Fruit fly (Drosophila melanogaster) whole organism, embryonic: ENCODE data around the gene Cka.

Experiments used
- Abd-B ChIP-seq: fragments of 200-800 bp; sonication (Bioruptor generic); optimal IDR thresholded peaks from 2 replicates; lab custom pipeline; 2018; ENCODE audit warnings: missing biosample characterization, mild to moderate bottlenecking, missing genetic modification characterization, moderate library complexity
- Asciz ChIP-seq: fragments of 200-800 bp; sonication (Bioruptor generic); optimal IDR thresholded peaks from 2 replicates; lab custom pipeline; 2017; ENCODE audit warnings: missing biosample characterization, mild to moderate bottlenecking, missing genetic modification characterization, missing genetic modification reagents
- B-H1 ChIP-seq: fragments of 200-800 bp; sonication (Bioruptor generic); IDR thresholded peaks from 3 replicates; pipeline ENCODE4 v1.3.6; 2022; ENCODE audit warnings: missing biosample characterization, missing genetic modification characterization
- CG10959 ChIP-seq: fragments of 200-800 bp; sonication (Bioruptor generic); IDR thresholded peaks from 2 replicates; pipeline ENCODE4 v1.3.6; 2022; ENCODE audit warnings: missing biosample characterization, missing genetic modification characterization
- CG1233 ChIP-seq: fragments of 200-800 bp; sonication (Bioruptor generic); optimal IDR thresholded peaks from 4 replicates; lab custom pipeline; 2018; ENCODE audit warnings: missing biosample characterization, mild to moderate bottlenecking, missing genetic modification characterization
- CG14667 ChIP-seq: fragments of 200-800 bp; sonication (Bioruptor generic); IDR thresholded peaks from 2 replicates; pipeline ENCODE4 v1.3.6; 2022; ENCODE audit warnings: missing biosample characterization, missing genetic modification characterization
- CG14710 ChIP-seq: fragments of 200-800 bp; sonication (Bioruptor generic); optimal IDR thresholded peaks from 3 replicates; lab custom pipeline; 2019; ENCODE audit warnings: missing biosample characterization, mild to moderate bottlenecking, missing genetic modification characterization, moderate library complexity
- CG15011 ChIP-seq: fragments of 200-800 bp; sonication (Bioruptor generic); optimal IDR thresholded peaks from 3 replicates; lab custom pipeline; 2018; ENCODE audit warnings: missing biosample characterization, mild to moderate bottlenecking, missing genetic modification characterization
- CG15696 ChIP-seq: fragments of 200-800 bp; sonication (Bioruptor generic); optimal IDR thresholded peaks from 2 replicates; lab custom pipeline; 2019; ENCODE audit warnings: missing biosample characterization, mild to moderate bottlenecking, missing genetic modification characterization, moderate library complexity
- CG17612 ChIP-seq: fragments of 200-800 bp; sonication (Bioruptor generic); IDR thresholded peaks from 2 replicates; pipeline ENCODE4 v1.3.6; 2022; ENCODE audit warnings: missing biosample characterization, missing genetic modification characterization
- CG1792 ChIP-seq: fragments of 200-800 bp; sonication (Bioruptor generic); optimal IDR thresholded peaks from 2 replicates; lab custom pipeline; 2016; ENCODE audit warnings: missing biosample characterization, missing genetic modification characterization
- CG18011 ChIP-seq: fragments of 200-800 bp; sonication (Bioruptor generic); optimal IDR thresholded peaks from 2 replicates; lab custom pipeline; 2017; ENCODE audit warnings: missing biosample characterization, missing genetic modification characterization, mild to moderate bottlenecking, moderate library complexity, missing genotype
- CG2875 ChIP-seq: fragments of 200-800 bp; sonication (Bioruptor generic); optimal IDR thresholded peaks from 2 replicates; lab custom pipeline; 2017; ENCODE audit warnings: missing biosample characterization, mild to moderate bottlenecking, missing genetic modification characterization, missing genetic modification reagents
- CG30403 ChIP-seq: fragments of 200-800 bp; sonication (Bioruptor generic); optimal IDR thresholded peaks from 3 replicates; lab custom pipeline; 2016; ENCODE audit warnings: missing biosample characterization, missing genetic modification characterization
- CG31441 ChIP-seq: fragments of 200-800 bp; sonication (Bioruptor generic); IDR thresholded peaks from 2 replicates; pipeline ENCODE4 v1.3.6; 2022; ENCODE audit warnings: missing biosample characterization, missing genetic modification characterization
- CG3163 ChIP-seq: fragments of 200-800 bp; sonication (Bioruptor generic); optimal IDR thresholded peaks from 3 replicates; lab custom pipeline; 2016; ENCODE audit warnings: missing biosample characterization, missing genetic modification characterization
- CG32532 ChIP-seq: fragments of 200-800 bp; sonication (Bioruptor generic); IDR thresholded peaks from 2 replicates; pipeline ENCODE4 v1.3.6; 2022; ENCODE audit warnings: missing biosample characterization, missing genetic modification characterization
- CG32772 ChIP-seq: fragments of 200-800 bp; sonication (Bioruptor generic); IDR thresholded peaks from 2 replicates; pipeline ENCODE4 v1.3.6; 2022; ENCODE audit warnings: missing biosample characterization, missing genetic modification characterization
- CG3281 ChIP-seq: fragments of 200-800 bp; sonication (Bioruptor generic); optimal IDR thresholded peaks from 3 replicates; lab custom pipeline; 2017; ENCODE audit warnings: missing biosample characterization, mild to moderate bottlenecking, missing genetic modification characterization
- CG4707 ChIP-seq: fragments of 200-800 bp; sonication (Bioruptor generic); optimal IDR thresholded peaks from 2 replicates; lab custom pipeline; 2018; ENCODE audit warnings: missing biosample characterization, mild to moderate bottlenecking, missing genetic modification characterization, moderate library complexity
- Drgx ChIP-seq: fragments of 200-800 bp; sonication (Bioruptor generic); IDR thresholded peaks from 2 replicates; pipeline ENCODE4 v1.3.6; 2022; ENCODE audit warnings: missing biosample characterization, missing genetic modification characterization
- Fer3 ChIP-seq: fragments of 200-800 bp; sonication (Bioruptor generic); optimal IDR thresholded peaks from 2 replicates; lab custom pipeline; 2018; ENCODE audit warnings: missing biosample characterization, mild to moderate bottlenecking, missing genetic modification characterization, moderate library complexity
- Gsc ChIP-seq: fragments of 200-800 bp; sonication (Bioruptor generic); IDR thresholded peaks from 2 replicates; pipeline ENCODE4 v1.3.6; 2022; ENCODE audit warnings: missing biosample characterization, missing genetic modification characterization
- HLH54F ChIP-seq: fragments of 200-800 bp; sonication (Bioruptor generic); optimal IDR thresholded peaks from 3 replicates; lab custom pipeline; 2016; ENCODE audit warnings: missing biosample characterization, missing genetic modification characterization
- Hand ChIP-seq: fragments of 200-800 bp; sonication (Bioruptor generic); optimal IDR thresholded peaks from 2 replicates; lab custom pipeline; 2017; ENCODE audit warnings: mild to moderate bottlenecking, missing biosample characterization, missing genetic modification reagents, missing genetic modification characterization
- Hey ChIP-seq: fragments of 200-800 bp; sonication (Bioruptor generic); optimal IDR thresholded peaks from 3 replicates; lab custom pipeline; 2018; ENCODE audit warnings: missing biosample characterization, mild to moderate bottlenecking, missing genetic modification characterization
- Mrtf ChIP-seq: fragments of 200-800 bp; sonication (Bioruptor generic); IDR thresholded peaks from 3 replicates; pipeline ENCODE4 v1.3.6; 2022; ENCODE audit warnings: missing biosample characterization, missing genetic modification characterization
- NFAT ChIP-seq: fragments of 200-800 bp; sonication (Bioruptor generic); IDR thresholded peaks from 2 replicates; pipeline ENCODE4 v1.3.6; 2022; ENCODE audit warnings: missing biosample characterization, missing genetic modification characterization
- Nf-YA ChIP-seq: fragments of 200-800 bp; sonication (Bioruptor generic); IDR thresholded peaks from 2 replicates; pipeline ENCODE4 v1.3.6; 2022; ENCODE audit warnings: missing biosample characterization, missing genetic modification characterization
- Nf-YB ChIP-seq: fragments of 200-800 bp; sonication (Bioruptor generic); optimal IDR thresholded peaks from 3 replicates; lab custom pipeline; 2019; ENCODE audit warnings: missing biosample characterization, mild to moderate bottlenecking, missing genetic modification characterization, moderate library complexity
- NfI ChIP-seq: fragments of 200-800 bp; sonication (Bioruptor generic); optimal IDR thresholded peaks from 3 replicates; lab custom pipeline; 2018; ENCODE audit warnings: missing biosample characterization, mild to moderate bottlenecking, missing genetic modification characterization, moderate library complexity
- Ravus ChIP-seq: fragments of 200-800 bp; sonication (Bioruptor generic); IDR thresholded peaks from 2 replicates; pipeline ENCODE4 v1.3.6; 2022; ENCODE audit warnings: missing biosample characterization, missing genetic modification characterization
- Trl ChIP-seq, 3 experiments: fragments of >200 bp in 2 of 3; fragments of 200-800 bp in 1 of 3; sonication (Bioruptor generic) in 1 of 3; optimal IDR thresholded peaks; 2 replicates in 1 of 3; 3 replicates in 2 of 3; lab custom pipeline; 2016 to 2017; ENCODE audit warnings: missing biosample characterization in 1 of 3, missing genetic modification characterization in 1 of 3
- Xrp1 ChIP-seq: fragments of 200-800 bp; sonication (Bioruptor generic); IDR thresholded peaks from 2 replicates; pipeline ENCODE4 v1.3.6; 2022; ENCODE audit warnings: missing biosample characterization, missing genetic modification characterization
- abd-A ChIP-seq: fragments of 200-800 bp; sonication (Bioruptor generic); optimal IDR thresholded peaks from 3 replicates; lab custom pipeline; 2019; ENCODE audit warnings: missing biosample characterization, mild to moderate bottlenecking, missing genetic modification characterization, moderate library complexity
- croc ChIP-seq: fragments of 200-800 bp; sonication (Bioruptor generic); conservative IDR thresholded peaks from 3 replicates; pipeline ENCODE4 v1.3.6; 2022; ENCODE audit warnings: missing biosample characterization, missing genetic modification characterization
- grau ChIP-seq: fragments of 200-800 bp; optimal IDR thresholded peaks from 3 replicates; lab custom pipeline; 2019; ENCODE audit warnings: missing biosample characterization, mild to moderate bottlenecking, missing genetic modification characterization, moderate library complexity
- gsb ChIP-seq: fragments of 200-800 bp; sonication (Bioruptor generic); IDR thresholded peaks from 2 replicates; pipeline ENCODE4 v1.3.6; 2022; ENCODE audit warnings: missing biosample characterization, missing genetic modification characterization
- inv ChIP-seq: fragments of 200-800 bp; sonication (Bioruptor generic); IDR thresholded peaks from 2 replicates; pipeline ENCODE4 v1.3.6; 2022; ENCODE audit warnings: missing biosample characterization, missing genetic modification characterization; ENCODE audit not compliant: partially characterized antibody
- jumu ChIP-seq: fragments of 200-800 bp; sonication (Bioruptor generic); optimal IDR thresholded peaks from 3 replicates; lab custom pipeline; 2016; ENCODE audit warnings: missing biosample characterization, missing genetic modification characterization
- nerfin-1 ChIP-seq: fragments of 200-800 bp; sonication (Bioruptor generic); optimal IDR thresholded peaks from 3 replicates; lab custom pipeline; 2019; ENCODE audit warnings: missing biosample characterization, mild to moderate bottlenecking, missing genetic modification characterization, moderate library complexity
- pb ChIP-seq: fragments of 200-800 bp; sonication (Bioruptor generic); optimal IDR thresholded peaks from 3 replicates; lab custom pipeline; 2016; ENCODE audit warnings: missing biosample characterization, missing genetic modification characterization
- pita ChIP-seq: fragments of 200-800 bp; sonication (Bioruptor generic); optimal IDR thresholded peaks from 2 replicates; lab custom pipeline; 2017; ENCODE audit warnings: missing biosample characterization, mild to moderate bottlenecking, missing genetic modification characterization
- rib ChIP-seq: fragments of 200-800 bp; sonication (Bioruptor generic); IDR thresholded peaks from 2 replicates; pipeline ENCODE4 v1.3.6; 2022; ENCODE audit warnings: missing biosample characterization, missing genetic modification characterization
- stwl ChIP-seq: fragments of 200-800 bp; sonication (Bioruptor generic); optimal IDR thresholded peaks from 3 replicates; lab custom pipeline; 2018; ENCODE audit warnings: missing biosample characterization, mild to moderate bottlenecking, missing genetic modification characterization, moderate library complexity
- tio ChIP-seq: fragments of 200-800 bp; sonication (Bioruptor generic); optimal IDR thresholded peaks from 2 replicates; lab custom pipeline; 2017; ENCODE audit warnings: missing biosample characterization, missing genetic modification characterization, inconsistent platforms
- toy ChIP-seq: fragments of 200-800 bp; sonication (Bioruptor generic); IDR thresholded peaks from 2 replicates; pipeline ENCODE4 v1.3.6; 2022; ENCODE audit warnings: missing biosample characterization, missing genetic modification characterization
- ttk ChIP-seq: fragments of 200-800 bp; sonication (Bioruptor generic); IDR thresholded peaks from 2 replicates; pipeline ENCODE4 v2.1.2; 2022; ENCODE audit warnings: missing biosample characterization, missing genetic modification characterization
- wek ChIP-seq: fragments of 200-800 bp; sonication (Bioruptor generic); optimal IDR thresholded peaks from 3 replicates; lab custom pipeline; 2018; ENCODE audit warnings: missing biosample characterization, mild to moderate bottlenecking, missing genetic modification characterization, moderate library complexity
- zf30C ChIP-seq: fragments of 200-800 bp; sonication (Bioruptor generic); optimal IDR thresholded peaks from 3 replicates; lab custom pipeline; 2018; ENCODE audit warnings: missing biosample characterization, mild to moderate bottlenecking, missing genetic modification characterization

Gene Cka

dm6 chr2L:7984059-7984800 lies 46.3 kb upstream of the Cka start, which contains the start of gene Snoo (continued):
- TF ChIP-seq Hand (GFP tag; lab: Kevin White, UChicago) = peak; percentile 4
- no peak for TF ChIP-seq CG15696 (tag; lab: Kevin White, UChicago)
- peak; percentile 62; the same call in 1 of the 2 replicates for TF ChIP-seq rib (GFP tag; lab: Robert Waterston, UW)
- peak; percentile 90 to 94 for TF ChIP-seq Trl (optimal IDR thresholded peaks at IDR 0.05; lab: Kevin White, UChicago)
- TF ChIP-seq Trl (GFP tag; optimal IDR thresholded peaks at IDR 0.05; lab: Kevin White, UChicago) = peak; percentile 71
- no peak for TF ChIP-seq Xrp1
- TF ChIP-seq HLH54F (GFP tag; lab: Kevin White, UChicago) = no peak
- TF ChIP-seq CG14710 (tag; lab: Kevin White, UChicago) = no peak
- TF ChIP-seq CG10959 (GFP tag; lab: Robert Waterston, UW) = no peak
- TF ChIP-seq tio (GFP tag; lab: Kevin White, UChicago) = no peak
- TF ChIP-seq CG31441 (GFP tag; lab: Robert Waterston, UW) = no peak
- TF ChIP-seq toy (GFP tag; lab: Robert Waterston, UW) = no peak
- peak; percentile 64 for TF ChIP-seq stwl (tag; lab: Kevin White, UChicago)
- no peak for TF ChIP-seq wek (GFP tag; lab: Kevin White, UChicago)
- no peak; the same call in 1 of the 2 replicates for TF ChIP-seq Drgx (GFP tag; lab: Robert Waterston, UW)
- no peak for TF ChIP-seq CG18011 (GFP tag; lab: Kevin White, UChicago)
- TF ChIP-seq B-H1 (GFP tag; lab: Robert Waterston, UW) = no peak
- no peak for TF ChIP-seq Mrtf
- TF ChIP-seq Fer3 (tag; lab: Kevin White, UChicago) = no peak
- no peak for TF ChIP-seq jumu
- peak; percentile 8 for TF ChIP-seq Hey (tag; lab: Kevin White, UChicago)
- peak; percentile 20 for TF ChIP-seq NfI
- TF ChIP-seq gsb = no peak
- TF ChIP-seq NFAT = no peak
- TF ChIP-seq Abd-B (GFP tag; lab: Kevin White, UChicago) = no peak
- no peak for TF ChIP-seq nerfin-1
- no peak for TF ChIP-seq CG17612
- no peak for TF ChIP-seq CG32772 (GFP tag; lab: Robert Waterston, UW)
- no peak for TF ChIP-seq CG2875 (GFP tag; lab: Kevin White, UChicago)
- TF ChIP-seq pita (GFP tag; lab: Kevin White, UChicago) = no peak
- TF ChIP-seq CG14667 (GFP tag; lab: Robert Waterston, UW) = no peak
- no peak for TF ChIP-seq ttk (GFP tag; lab: Robert Waterston, UW)
- TF ChIP-seq pb (GFP tag; lab: Kevin White, UChicago) = no peak
- TF ChIP-seq CG1233 (GFP tag; lab: Kevin White, UChicago) = no peak
- peak; percentile 18 for TF ChIP-seq grau (tag; lab: Kevin White, UChicago)
- no peak for TF ChIP-seq CG3281 (GFP tag; lab: Kevin White, UChicago)
- TF ChIP-seq Ravus (GFP tag; lab: Robert Waterston, UW) = no peak
- no peak for TF ChIP-seq CG30403 (GFP tag; lab: Kevin White, UChicago)
- peak; percentile 28 for TF ChIP-seq abd-A (tag; lab: Kevin White, UChicago)
- peak; percentile 100 for TF ChIP-seq CG3163
- no peak for TF ChIP-seq CG15011 (GFP tag; lab: Kevin White, UChicago)
- TF ChIP-seq croc (GFP tag; lab: Robert Waterston, UW) = no peak
- TF ChIP-seq Asciz (GFP tag; lab: Kevin White, UChicago) = no peak
- TF ChIP-seq Gsc (GFP tag; lab: Robert Waterston, UW) = no peak
- no peak for TF ChIP-seq CG4707 (GFP tag; lab: Kevin White, UChicago)
- no peak; the same call in 1 of the 2 replicates for TF ChIP-seq CG32532 (GFP tag; lab: Robert Waterston, UW)
- no peak for TF ChIP-seq Nf-YA (GFP tag; lab: Robert Waterston, UW)
- no peak for TF ChIP-seq inv (GFP tag; lab: Robert Waterston, UW)
- TF ChIP-seq zf30C (GFP tag; lab: Kevin White, UChicago) = no peak
- no peak for TF ChIP-seq CG1792
- no peak for TF ChIP-seq Nf-YB (GFP tag; lab: Kevin White, UChicago)
